Worm (Caenorhabditis elegans): ENCODE results near the gene zip-9.
A peak's percentile ranks its signal among the peaks of the same experiment; 100 is the strongest.

Gene zip-9

ce11 chrV:10942161-10942560 lies at the start of gene zip-9:
Gene zip-9, plus strand, starts transcription at chrV:10942461.
- TF ChIP-seq ceh-22 (tag; optimal IDR thresholded peaks at IDR 0.05), result no peak
- no peak for TF ChIP-seq ama-1 (optimal IDR thresholded peaks at IDR 0.05)
- no peak for TF ChIP-seq fax-1 (tag; optimal IDR thresholded peaks at IDR 0.05)
- TF ChIP-seq unc-86 (tag; optimal IDR thresholded peaks at IDR 0.05), result no peak
- TF ChIP-seq tbx-2 (tag; optimal IDR thresholded peaks at IDR 0.05), result no peak
- no peak for TF ChIP-seq C38D4.7 (GFP tag; optimal IDR thresholded peaks at IDR 0.05)
- no peak for TF ChIP-seq fkh-10 (GFP tag; optimal IDR thresholded peaks at IDR 0.05)
- no peak for TF ChIP-seq fkh-6 (tag; optimal IDR thresholded peaks at IDR 0.05)
- TF ChIP-seq nhr-232 (tag; optimal IDR thresholded peaks at IDR 0.05), result no peak

DNA sequence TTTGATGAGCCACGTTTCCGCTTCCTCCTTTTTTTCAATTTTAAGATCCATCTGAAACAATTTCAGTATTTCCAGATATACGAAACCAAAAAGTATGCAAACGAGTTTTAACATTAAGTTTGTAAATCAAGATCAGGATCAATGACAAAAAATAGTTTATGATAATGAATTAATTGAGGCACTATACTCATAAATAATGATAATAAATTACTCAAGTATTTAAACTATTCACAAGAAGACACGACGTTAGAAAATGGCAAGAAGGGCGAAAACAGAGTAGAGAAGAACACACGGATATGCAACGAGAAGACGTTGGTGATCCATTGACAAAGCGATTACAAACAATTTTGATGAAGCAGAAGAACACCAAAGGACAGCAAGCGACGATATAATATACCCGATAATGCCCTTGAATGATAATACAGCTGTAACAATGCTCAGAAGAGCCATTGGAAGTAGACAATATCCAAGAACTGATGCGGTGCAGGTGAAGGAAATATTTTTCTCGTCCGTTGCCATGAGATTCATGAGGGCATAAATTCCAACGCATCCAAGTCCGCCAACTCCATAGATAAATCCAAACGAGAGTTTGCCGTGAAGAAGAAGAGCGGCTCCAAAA lies 48.6 kb upstream of the zip-9 start, which contains the start of gene F32D8.4:
Gene F32D8.4 (minus strand): TSS at position 51 of the 619 bp plus-strand sequence.
- TF ChIP-seq lin-11 (tag; optimal IDR thresholded peaks at IDR 0.05) (no peak), zip-5 (tag; optimal IDR thresholded peaks at IDR 0.05) (no peak), elt-2 (tag; optimal IDR thresholded peaks at IDR 0.05) (no peak), hlh-6 (tag; optimal IDR thresholded peaks at IDR 0.05) (no peak), madf-2 (tag; optimal IDR thresholded peaks at IDR 0.05) (no peak), sox-4 (tag; optimal IDR thresholded peaks at IDR 0.05) (no peak), tbx-7 (tag; optimal IDR thresholded peaks at IDR 0.05) (no peak), ceh-14 (tag; optimal IDR thresholded peaks at IDR 0.05) (no peak), fax-1 (tag; optimal IDR thresholded peaks at IDR 0.05) (no peak), ama-1 (optimal IDR thresholded peaks at IDR 0.05) (no peak)

- TF ChIP-seq tbx-7 (tag; optimal IDR thresholded peaks at IDR 0.05) (peak; percentile 66), sox-2 (GFP tag; IDR thresholded peaks at IDR 0.05) (no peak), fkh-6 (tag; optimal IDR thresholded peaks at IDR 0.05) (peak; percentile 0), sox-4 (tag; optimal IDR thresholded peaks at IDR 0.05) (no peak), ceh-34 (tag; optimal IDR thresholded peaks at IDR 0.05) (peak; percentile 15), gmeb-2 (tag; optimal IDR thresholded peaks at IDR 0.05) (no peak), odd-2 (tag; optimal IDR thresholded peaks at IDR 0.05) (no peak), ceh-2 (tag; optimal IDR thresholded peaks at IDR 0.05) (peak; percentile 75), tbx-2 (tag; optimal IDR thresholded peaks at IDR 0.05) (peak; percentile 80), unc-55 (GFP tag; optimal IDR thresholded peaks at IDR 0.05) (peak; percentile 16), pros-1 (tag; optimal IDR thresholded peaks at IDR 0.05) (peak; percentile 24), eyg-1 (tag; optimal IDR thresholded peaks at IDR 0.05) (no peak), rnt-1 (tag; optimal IDR thresholded peaks at IDR 0.05) (peak; percentile 45), che-1 (tag; optimal IDR thresholded peaks at IDR 0.05) (no peak), zip-5 (tag; optimal IDR thresholded peaks at IDR 0.05) (peak; percentile 49), unc-86 (tag; optimal IDR thresholded peaks at IDR 0.05) (no peak), pha-2 (tag; optimal IDR thresholded peaks at IDR 0.05) (no peak), ttx-3 (tag; optimal IDR thresholded peaks at IDR 0.05) (no peak), ama-1 (optimal IDR thresholded peaks at IDR 0.05) (no peak), ceh-14 (tag; optimal IDR thresholded peaks at IDR 0.05) (peak; percentile 59), ets-4 (tag; optimal IDR thresholded peaks at IDR 0.05) (peak; percentile 76), ceh-48 (tag; optimal IDR thresholded peaks at IDR 0.05) (no peak), C38D4.7 (GFP tag; optimal IDR thresholded peaks at IDR 0.05) (no peak), ceh-6 (GFP tag; optimal IDR thresholded peaks at IDR 0.05) (no peak), K09A11.1 (tag; optimal IDR thresholded peaks at IDR 0.05; ENCODE audit: insufficient read depth) (no peak), elt-2 (tag; optimal IDR thresholded peaks at IDR 0.05) (peak; percentile 47), fax-1 (tag; optimal IDR thresholded peaks at IDR 0.05) (peak; percentile 52), lin-11 (tag; optimal IDR thresholded peaks at IDR 0.05) (no peak), ceh-31 (tag; optimal IDR thresholded peaks at IDR 0.05) (peak; percentile 92), ref-2 (tag; optimal IDR thresholded peaks at IDR 0.05) (peak; percentile 74), unc-42 (tag; optimal IDR thresholded peaks at IDR 0.05) (peak; percentile 59), hlh-8 (tag; optimal IDR thresholded peaks at IDR 0.05) (peak; percentile 66), C08G9.2 (tag; optimal IDR thresholded peaks at IDR 0.05) (peak; percentile 89), Y22D7AL.16 (tag; optimal IDR thresholded peaks at IDR 0.05) (no peak), dve-1 (tag; optimal IDR thresholded peaks at IDR 0.05) (peak; percentile 40), elt-4 (tag; optimal IDR thresholded peaks at IDR 0.05) (no peak), nfya-1 (tag; optimal IDR thresholded peaks at IDR 0.05) (peak; percentile 43)
These were observed 47.7 kb upstream of the zip-9 start, which contains the start of the genes F32D8.14 and F32D8.5 for ce11 chrV:10894601-10895000. Gene F32D8.14, minus strand, starts transcription at chrV:10894788. Gene F32D8.5, plus strand, starts transcription at chrV:10894800.

All from whole organism, late embryonic.